Fruit fly (Drosophila melanogaster) whole organism, embryonic: ENCODE results near the gene CG5937.

Experiments
- Adf1 ChIP-seq: fragments of 200-800 bp; sonication (Bioruptor generic); IDR thresholded peaks from 2 replicates; pipeline ENCODE4 v1.3.6; 2022; ENCODE audit warnings: missing biosample characterization, missing genetic modification characterization
- CG10209 ChIP-seq: fragments of 200-800 bp; sonication (Bioruptor generic); optimal IDR thresholded peaks from 3 replicates; lab custom pipeline; 2017; ENCODE audit warnings: missing biosample characterization, mild to moderate bottlenecking, missing genetic modification characterization, missing genetic modification reagents
- CG10321 ChIP-seq: fragments of 200-800 bp; sonication (Bioruptor generic); IDR thresholded peaks from 2 replicates; pipeline ENCODE4 v1.3.6; 2022; ENCODE audit warnings: missing biosample characterization, missing genetic modification characterization
- CG10543 ChIP-seq: fragments of 200-800 bp; sonication (Bioruptor generic); optimal IDR thresholded peaks from 3 replicates; lab custom pipeline; 2017; ENCODE audit warnings: missing biosample characterization, mild to moderate bottlenecking, missing genetic modification characterization, moderate library complexity
- CG10959 ChIP-seq: fragments of 200-800 bp; sonication (Bioruptor generic); IDR thresholded peaks from 2 replicates; pipeline ENCODE4 v1.3.6; 2022; ENCODE audit warnings: missing biosample characterization, missing genetic modification characterization
- CG14050 ChIP-seq: fragments of 200-800 bp; sonication (Bioruptor generic); IDR thresholded peaks from 3 replicates; pipeline ENCODE4 v1.3.6; 2022; ENCODE audit warnings: missing biosample characterization, missing genetic modification characterization
- CG15269 ChIP-seq: fragments of 200-800 bp; sonication (Bioruptor generic); optimal IDR thresholded peaks from 2 replicates; lab custom pipeline; 2018; ENCODE audit warnings: missing biosample characterization, mild to moderate bottlenecking, missing genetic modification characterization, moderate library complexity
- CG16779 ChIP-seq: fragments of 200-800 bp; sonication (Bioruptor generic); IDR thresholded peaks from 2 replicates; pipeline ENCODE4 v1.3.6; 2022; ENCODE audit warnings: missing biosample characterization, missing genetic modification characterization
- CG18011 ChIP-seq: fragments of 200-800 bp; sonication (Bioruptor generic); optimal IDR thresholded peaks from 2 replicates; lab custom pipeline; 2017; ENCODE audit warnings: missing biosample characterization, missing genetic modification characterization, mild to moderate bottlenecking, moderate library complexity, missing genotype
- CG18619 ChIP-seq: fragments of 200-800 bp; sonication (Bioruptor generic); optimal IDR thresholded peaks from 3 replicates; lab custom pipeline; 2017; ENCODE audit warnings: missing biosample characterization, mild to moderate bottlenecking, missing genetic modification characterization
- CG3281 ChIP-seq: fragments of 200-800 bp; sonication (Bioruptor generic); optimal IDR thresholded peaks from 3 replicates; lab custom pipeline; 2017; ENCODE audit warnings: missing biosample characterization, mild to moderate bottlenecking, missing genetic modification characterization
- CG42726 ChIP-seq: fragments of 200-800 bp; sonication (Bioruptor generic); IDR thresholded peaks from 2 replicates; pipeline ENCODE4 v1.3.6; 2022; ENCODE audit warnings: missing biosample characterization, missing genetic modification characterization; ENCODE audit not compliant: partially characterized antibody
- CG6854 ChIP-seq: fragments of 200-800 bp; sonication (Bioruptor generic); optimal IDR thresholded peaks from 3 replicates; lab custom pipeline; 2017; ENCODE audit warnings: missing biosample characterization, mild to moderate bottlenecking, missing genetic modification characterization
- CG7556 ChIP-seq: fragments of 200-800 bp; sonication (Bioruptor generic); optimal IDR thresholded peaks from 2 replicates; lab custom pipeline; 2017; ENCODE audit warnings: missing biosample characterization, mild to moderate bottlenecking, missing genetic modification characterization
- CG7745 ChIP-seq: fragments of 200-800 bp; sonication (Bioruptor generic); optimal IDR thresholded peaks from 2 replicates; lab custom pipeline; 2018; ENCODE audit warnings: missing biosample characterization, mild to moderate bottlenecking, missing genetic modification characterization, moderate library complexity
- CG7839 ChIP-seq: fragments of 200-800 bp; sonication (Bioruptor generic); optimal IDR thresholded peaks from 3 replicates; lab custom pipeline; 2018; ENCODE audit warnings: missing biosample characterization, mild to moderate bottlenecking, missing genetic modification characterization, moderate library complexity
- CG8388 ChIP-seq: fragments of 200-800 bp; sonication (Bioruptor generic); optimal IDR thresholded peaks from 2 replicates; lab custom pipeline; 2019; ENCODE audit warnings: missing biosample characterization, mild to moderate bottlenecking, missing genetic modification characterization, moderate library complexity
- CG9437 ChIP-seq: fragments of 200-800 bp; sonication (Bioruptor generic); optimal IDR thresholded peaks from 2 replicates; lab custom pipeline; 2018; ENCODE audit warnings: missing biosample characterization, mild to moderate bottlenecking, missing genetic modification characterization
- CTCF ChIP-seq: fragments of 200-800 bp; sonication (Bioruptor generic); optimal IDR thresholded peaks from 2 replicates; lab custom pipeline; 2017; ENCODE audit warnings: missing biosample characterization, mild to moderate bottlenecking, missing genetic modification characterization, moderate library complexity
- CkIIα-i1 ChIP-seq: fragments of 200-800 bp; sonication (Bioruptor generic); IDR thresholded peaks from 2 replicates; pipeline ENCODE4 v1.3.6; 2022; ENCODE audit warnings: missing biosample characterization, missing genetic modification characterization
- E2f1 ChIP-seq: fragments of 200-800 bp; sonication (Bioruptor generic); IDR thresholded peaks from 2 replicates; pipeline ENCODE4 v1.3.6; 2022; ENCODE audit warnings: missing biosample characterization, missing genetic modification characterization
- HHEX ChIP-seq: fragments of 200-800 bp; sonication (Bioruptor generic); optimal IDR thresholded peaks from 3 replicates; lab custom pipeline; 2017; ENCODE audit warnings: missing biosample characterization, mild to moderate bottlenecking, missing genetic modification characterization, missing genetic modification reagents
- HLHmδ ChIP-seq: fragments of 200-800 bp; sonication (Bioruptor generic); optimal IDR thresholded peaks from 2 replicates; lab custom pipeline; 2018; ENCODE audit warnings: missing biosample characterization, mild to moderate bottlenecking, missing genetic modification characterization, moderate library complexity
- Hey ChIP-seq: fragments of 200-800 bp; sonication (Bioruptor generic); optimal IDR thresholded peaks from 3 replicates; lab custom pipeline; 2018; ENCODE audit warnings: missing biosample characterization, mild to moderate bottlenecking, missing genetic modification characterization
- MESR4 ChIP-seq: fragments of 200-800 bp; sonication (Bioruptor generic); optimal IDR thresholded peaks from 2 replicates; lab custom pipeline; 2018; ENCODE audit warnings: missing biosample characterization, mild to moderate bottlenecking, missing genetic modification characterization, moderate library complexity
- NC2β ChIP-seq: fragments of 200-800 bp; sonication (Bioruptor generic); optimal IDR thresholded peaks from 2 replicates; lab custom pipeline; 2016; ENCODE audit warnings: missing biosample characterization, missing genetic modification characterization
- Poxn ChIP-seq: fragments of 200-800 bp; sonication (Bioruptor generic); IDR thresholded peaks from 2 replicates; pipeline ENCODE4 v1.3.6; 2022; ENCODE audit warnings: missing biosample characterization, missing genetic modification characterization
- Rx ChIP-seq: fragments of 200-800 bp; sonication (Bioruptor generic); IDR thresholded peaks from 2 replicates; pipeline ENCODE4 v1.3.6; 2022; ENCODE audit warnings: missing biosample characterization, missing genetic modification characterization
- Usf ChIP-seq: fragments of 200-800 bp; sonication (Bioruptor generic); optimal IDR thresholded peaks from 2 replicates; lab custom pipeline; 2017; ENCODE audit warnings: missing genotype, missing biosample characterization, missing genetic modification characterization
- YL-1 ChIP-seq: fragments of 200-800 bp; sonication (Bioruptor generic); optimal IDR thresholded peaks from 3 replicates; lab custom pipeline; 2017; ENCODE audit warnings: missing biosample characterization, mild to moderate bottlenecking, missing genetic modification characterization
- ac ChIP-seq: fragments of 200-800 bp; sonication (Bioruptor generic); optimal IDR thresholded peaks from 3 replicates; lab custom pipeline; 2017; ENCODE audit warnings: missing biosample characterization, mild to moderate bottlenecking, missing genetic modification characterization
- aop ChIP-seq: fragments of 200-800 bp; sonication (Bioruptor generic); IDR thresholded peaks from 2 replicates; pipeline ENCODE4 v1.3.6; 2022; ENCODE audit warnings: missing biosample characterization, missing genetic modification characterization
- ash1 ChIP-seq: fragments of 200-800 bp; sonication (Bioruptor generic); optimal IDR thresholded peaks from 2 replicates; lab custom pipeline; 2018; ENCODE audit warnings: missing biosample characterization, mild to moderate bottlenecking, missing genetic modification characterization
- croc ChIP-seq: fragments of 200-800 bp; sonication (Bioruptor generic); conservative IDR thresholded peaks from 3 replicates; pipeline ENCODE4 v1.3.6; 2022; ENCODE audit warnings: missing biosample characterization, missing genetic modification characterization
- danr ChIP-seq: fragments of 200-800 bp; sonication (Bioruptor generic); IDR thresholded peaks from 2 replicates; pipeline ENCODE4 v1.3.6; 2022; ENCODE audit warnings: missing biosample characterization, missing genetic modification characterization
- exex ChIP-seq: fragments of 200-800 bp; sonication (Bioruptor generic); optimal IDR thresholded peaks from 4 replicates; lab custom pipeline; 2018; ENCODE audit warnings: missing biosample characterization, mild to moderate bottlenecking, missing genetic modification characterization, moderate library complexity
- fd96Cb ChIP-seq: fragments of 200-800 bp; sonication (Bioruptor generic); optimal IDR thresholded peaks from 2 replicates; lab custom pipeline; 2018; ENCODE audit warnings: missing biosample characterization, mild to moderate bottlenecking, missing genetic modification characterization, moderate library complexity
- fru ChIP-seq: fragments of >200 bp; optimal IDR thresholded peaks from 2 replicates; lab custom pipeline; 2017
- ftz-f1 ChIP-seq: fragments of 200-800 bp; sonication (Bioruptor generic); optimal IDR thresholded peaks from 2 replicates; lab custom pipeline; 2016; ENCODE audit warnings: missing biosample characterization, missing genetic modification characterization
- hbn ChIP-seq: fragments of 200-800 bp; sonication (Bioruptor generic); IDR thresholded peaks from 2 replicates; pipeline ENCODE4 v1.3.6; 2022; ENCODE audit warnings: missing biosample characterization, missing genetic modification characterization; ENCODE audit not compliant: partially characterized antibody
- mam ChIP-seq: fragments of 200-800 bp; sonication (Bioruptor generic); optimal IDR thresholded peaks from 3 replicates; lab custom pipeline; 2016; ENCODE audit warnings: missing biosample characterization, missing genetic modification characterization
- nerfin-1 ChIP-seq: fragments of 200-800 bp; sonication (Bioruptor generic); optimal IDR thresholded peaks from 3 replicates; lab custom pipeline; 2019; ENCODE audit warnings: missing biosample characterization, mild to moderate bottlenecking, missing genetic modification characterization, moderate library complexity
- org-1 ChIP-seq: fragments of 200-800 bp; sonication (Bioruptor generic); optimal IDR thresholded peaks from 2 replicates; lab custom pipeline; 2017; ENCODE audit warnings: missing biosample characterization, missing genetic modification characterization
- sc ChIP-seq, 3 experiments: fragments of >200 bp in 2 of 3; fragments of 200-800 bp in 1 of 3; sonication (Bioruptor generic) in 1 of 3; optimal IDR thresholded peaks; 2 replicates in 2 of 3; 3 replicates in 1 of 3; lab custom pipeline; 2017; ENCODE audit warnings: mild to moderate bottlenecking in 1 of 3, missing biosample characterization in 1 of 3, missing genetic modification characterization in 1 of 3, missing genetic modification reagents in 1 of 3
- sqz ChIP-seq: fragments of 200-800 bp; sonication (Bioruptor generic); optimal IDR thresholded peaks from 3 replicates; lab custom pipeline; 2018; ENCODE audit warnings: missing biosample characterization, mild to moderate bottlenecking, missing genetic modification characterization
- tna ChIP-seq: fragments of 200-800 bp; sonication (Bioruptor generic); IDR thresholded peaks from 2 replicates; pipeline ENCODE4 v1.3.6; 2022; ENCODE audit warnings: missing biosample characterization, missing genetic modification characterization; ENCODE audit not compliant: partially characterized antibody
- unpg ChIP-seq: fragments of 200-800 bp; sonication (Bioruptor generic); optimal IDR thresholded peaks from 3 replicates; lab custom pipeline; 2018; ENCODE audit warnings: missing biosample characterization, mild to moderate bottlenecking, missing genetic modification characterization, moderate library complexity
- vfl ChIP-seq: fragments of 200-800 bp; sonication (Bioruptor generic); optimal IDR thresholded peaks from 2 replicates; lab custom pipeline; 2016; ENCODE audit warnings: missing biosample characterization, missing genetic modification characterization
- wdn ChIP-seq: fragments of 200-800 bp; sonication (Bioruptor generic); IDR thresholded peaks from 2 replicates; pipeline ENCODE4 v1.3.6; 2022; ENCODE audit warnings: missing biosample characterization, missing genetic modification characterization
- wor ChIP-seq: fragments of 200-800 bp; sonication (Bioruptor generic); IDR thresholded peaks from 2 replicates; pipeline ENCODE4 v1.3.6; 2022; ENCODE audit warnings: missing biosample characterization, missing genetic modification characterization

The CG5937 gene

DNA sequence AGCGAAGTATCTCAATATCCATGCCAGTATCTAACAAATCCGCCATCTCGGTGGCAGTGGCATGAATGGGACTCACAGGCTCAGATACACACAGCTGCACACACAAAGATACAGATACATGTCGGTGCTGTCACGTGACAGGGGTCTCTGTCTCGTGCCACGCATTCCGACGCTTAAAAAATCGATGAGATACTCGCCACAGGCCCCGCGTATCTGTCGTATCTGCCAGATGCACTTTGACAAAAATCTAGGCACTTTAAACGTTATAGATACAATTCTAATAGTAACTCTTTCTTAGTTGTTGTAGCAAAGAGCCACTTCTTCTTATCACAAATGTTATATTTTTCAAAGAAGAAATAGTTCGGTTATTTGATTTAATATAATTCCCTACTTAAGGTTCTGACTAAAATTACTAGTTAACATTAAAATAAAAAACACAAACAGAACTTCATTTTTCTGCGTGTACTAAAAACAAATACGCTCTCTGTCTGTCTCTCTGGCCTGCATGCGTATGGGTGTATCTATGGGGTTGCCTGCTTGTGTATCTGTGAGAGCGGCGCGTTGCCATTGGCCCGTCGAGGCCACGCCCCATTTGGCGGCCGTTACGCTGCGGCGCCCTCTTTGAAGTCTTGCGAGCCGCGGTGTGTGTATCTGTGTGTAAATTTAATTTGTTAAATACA lies 38.9 kb upstream of the CG5937 start, which contains the start of gene CG4766 (continued):
- peak; percentile 74 for TF ChIP-seq wor
- peak; percentile 22 for TF ChIP-seq vfl (GFP tag; lab: Kevin White, UChicago)
- TF ChIP-seq CG10959 (GFP tag; lab: Robert Waterston, UW), result peak; percentile 80
- TF ChIP-seq E2f1, result peak; percentile 72
- peak; percentile 91 for TF ChIP-seq CG7839 (tag; lab: Kevin White, UChicago)
- TF ChIP-seq CG18011 (GFP tag; lab: Kevin White, UChicago), result peak; percentile 34
- TF ChIP-seq CTCF, result no peak
- TF ChIP-seq CG10543 (GFP tag; lab: Kevin White, UChicago), result peak; percentile 81
- peak; percentile 44; the same call in 1 of the 2 replicates for TF ChIP-seq wdn (GFP tag; lab: Robert Waterston, UW)
- TF ChIP-seq HHEX (GFP tag; lab: Kevin White, UChicago), result peak; percentile 67
- TF ChIP-seq ash1 (GFP tag; lab: Kevin White, UChicago), result no peak
- TF ChIP-seq nerfin-1 (tag; lab: Kevin White, UChicago), result peak; percentile 91
- TF ChIP-seq CG42726 (GFP tag; lab: Robert Waterston, UW), result no peak
- TF ChIP-seq NC2β (GFP tag; lab: Kevin White, UChicago), result peak; percentile 87
- no peak for TF ChIP-seq tna (GFP tag; lab: Robert Waterston, UW)
- TF ChIP-seq CG10321 (GFP tag; lab: Robert Waterston, UW), result 0 out of 2 replicates have a peak, but pooled peaks have one; percentile 31
- TF ChIP-seq YL-1 (GFP tag; lab: Kevin White, UChicago), result peak; percentile 40
- TF ChIP-seq exex (tag; lab: Kevin White, UChicago), result peak; percentile 25
- no peak for TF ChIP-seq CG16779
- TF ChIP-seq CG9437 (GFP tag; lab: Kevin White, UChicago), result peak; percentile 72
- TF ChIP-seq CG7745 (tag; lab: Kevin White, UChicago), result no peak
- TF ChIP-seq HLHmδ (GFP tag; lab: Kevin White, UChicago), result peak; percentile 96
- TF ChIP-seq croc (GFP tag; lab: Robert Waterston, UW), result peak; percentile 86
- TF ChIP-seq danr, result peak; percentile 68
- peak; percentile 74 for TF ChIP-seq Usf
- TF ChIP-seq CkIIα-i1 (GFP tag; lab: Robert Waterston, UW), result no peak
- peak; percentile 49 for TF ChIP-seq CG6854
- TF ChIP-seq fru (lab: Kevin White, UChicago), result no peak
- TF ChIP-seq unpg (GFP tag; lab: Kevin White, UChicago), result peak; percentile 82
- peak; percentile 5 for TF ChIP-seq MESR4 (GFP tag; lab: Kevin White, UChicago)
- TF ChIP-seq CG3281 (GFP tag; lab: Kevin White, UChicago), result peak; percentile 70
- TF ChIP-seq ftz-f1, result no peak
- no peak for TF ChIP-seq sc (optimal IDR thresholded peaks at IDR 0.05; lab: Kevin White, UChicago)
- peak; percentile 72 for TF ChIP-seq sc (GFP tag; optimal IDR thresholded peaks at IDR 0.05; lab: Kevin White, UChicago)
- TF ChIP-seq CG7556 (GFP tag; lab: Kevin White, UChicago), result peak; percentile 94
- TF ChIP-seq CG8388 (GFP tag; lab: Kevin White, UChicago), result peak; percentile 88
- peak; percentile 80 for TF ChIP-seq CG14050 (GFP tag; lab: Robert Waterston, UW)
- no peak for TF ChIP-seq Poxn
- no peak for TF ChIP-seq Rx (GFP tag; lab: Robert Waterston, UW)
- peak; percentile 69 for TF ChIP-seq ac
- TF ChIP-seq org-1 (GFP tag; lab: Kevin White, UChicago), result peak; percentile 84
- peak; percentile 83 for TF ChIP-seq mam (GFP tag; lab: Kevin White, UChicago)
- TF ChIP-seq sqz, result peak; percentile 85
- TF ChIP-seq Hey, result no peak
- TF ChIP-seq CG15269, result peak; percentile 75
- peak; percentile 85 for TF ChIP-seq fd96Cb
- TF ChIP-seq aop (GFP tag; lab: Robert Waterston, UW), result no peak
- no peak for TF ChIP-seq hbn
- peak; percentile 87 for TF ChIP-seq CG10209 (GFP tag; lab: Kevin White, UChicago)
- peak; percentile 62 for TF ChIP-seq Adf1 (GFP tag; lab: Robert Waterston, UW)
- peak; percentile 75 for TF ChIP-seq CG18619 (GFP tag; lab: Kevin White, UChicago)
